Worm (Caenorhabditis elegans): Measurements from ENCODE around the gene elt-3.
"Not testable (repeated sequence)": the region's sequence is repeated elsewhere in the genome, so short reads cannot be mapped to it uniquely, and the experiment has no call there.

The elt-3 gene

ce11 chrX:13980417-13980816 is 45.7 kb downstream of the elt-3 start, which contains the start of gene arrd-24:
arrd-24 (minus strand) TSS chrX:13980517.
- TF ChIP-seq lin-13, nhr-76, mls-2 (tag; optimal IDR thresholded peaks at IDR 0.05): not testable (repeated sequence)

- no peak for TF ChIP-seq mls-2 (tag; optimal IDR thresholded peaks at IDR 0.05)
- TF ChIP-seq lsy-2 (tag; optimal IDR thresholded peaks at IDR 0.05): no peak
- TF ChIP-seq nhr-237 (tag; optimal IDR thresholded peaks at IDR 0.05): no peak
- TF ChIP-seq cnd-1 (tag; optimal IDR thresholded peaks at IDR 0.05): no peak
- TF ChIP-seq sptf-1 (tag; optimal IDR thresholded peaks at IDR 0.05): no peak
- TF ChIP-seq ceh-43 (GFP tag; optimal IDR thresholded peaks at IDR 0.05): no peak
- TF ChIP-seq mep-1 (tag; optimal IDR thresholded peaks at IDR 0.05): no peak
- TF ChIP-seq unc-62 (GFP tag; optimal IDR thresholded peaks at IDR 0.05): no peak
- no peak for TF ChIP-seq nhr-12 (tag; optimal IDR thresholded peaks at IDR 0.05)
- no peak for TF ChIP-seq lin-13 (tag; optimal IDR thresholded peaks at IDR 0.05)
- no peak for TF ChIP-seq ceh-83 (GFP tag; optimal IDR thresholded peaks at IDR 0.05)
- no peak for TF ChIP-seq unc-39 (tag; optimal IDR thresholded peaks at IDR 0.05)
- no peak for TF ChIP-seq hlh-1 (tag; optimal IDR thresholded peaks at IDR 0.05)
- TF ChIP-seq flh-1 (GFP tag; optimal IDR thresholded peaks at IDR 0.05): no peak
- TF ChIP-seq ztf-11 (tag; optimal IDR thresholded peaks at IDR 0.05): no peak
- no peak for TF ChIP-seq elt-1 (tag; optimal IDR thresholded peaks at IDR 0.05; ENCODE audit: borderline replicate concordance, insufficient read depth)
- no peak for TF ChIP-seq lin-32 (GFP tag; optimal IDR thresholded peaks at IDR 0.05)
- no peak for TF ChIP-seq tbx-8 (GFP tag; optimal IDR thresholded peaks at IDR 0.05)
Observed at ce11 chrX:13986307-13986706, 51.6 kb downstream of the elt-3 start, which contains the start of gene irld-24. irld-24 (plus strand) TSS chrX:13986607.

DNA sequence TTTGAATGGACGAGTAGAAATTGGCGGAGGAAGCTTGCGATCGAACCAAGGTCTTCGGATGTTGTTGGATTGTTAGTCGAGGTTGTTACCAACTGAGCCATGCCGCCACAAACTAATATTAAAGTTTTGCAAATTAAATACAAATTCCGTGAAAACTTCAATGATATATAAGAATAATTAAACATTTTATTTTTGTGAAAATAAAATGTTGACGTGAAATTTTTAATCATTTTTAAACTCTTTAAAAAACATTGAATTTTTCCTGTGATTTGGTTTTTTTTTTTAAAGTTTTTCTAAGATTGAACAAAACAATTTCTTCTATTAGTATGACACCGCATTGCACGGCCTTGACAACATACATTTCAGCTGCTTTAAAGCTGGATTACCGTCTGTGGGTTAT is 56.0 kb downstream of the elt-3 start, which contains the start of gene C31E10.11:
C31E10.11 (minus strand) TSS at position 101 of the 400 bp plus-strand sequence.
- TF ChIP-seq blmp-1 (tag; optimal IDR thresholded peaks at IDR 0.05) (no peak), elt-1 (tag; optimal IDR thresholded peaks at IDR 0.05; ENCODE audit: borderline replicate concordance, insufficient read depth) (no peak), ceh-39 (tag; optimal IDR thresholded peaks at IDR 0.05) (no peak), cnd-1 (tag; optimal IDR thresholded peaks at IDR 0.05) (no peak), hlh-1 (tag; optimal IDR thresholded peaks at IDR 0.05) (no peak), tbx-8 (GFP tag; optimal IDR thresholded peaks at IDR 0.05) (no peak), lin-13 (tag; optimal IDR thresholded peaks at IDR 0.05) (no peak), mab-5 (tag; optimal IDR thresholded peaks at IDR 0.05) (no peak), ham-2 (GFP tag; optimal IDR thresholded peaks at IDR 0.05) (no peak), mep-1 (tag; optimal IDR thresholded peaks at IDR 0.05) (no peak), unc-39 (tag; optimal IDR thresholded peaks at IDR 0.05) (no peak), elt-3 (tag; optimal IDR thresholded peaks at IDR 0.05) (no peak), nhr-2 (tag; optimal IDR thresholded peaks at IDR 0.05) (no peak), bed-3 (GFP tag; optimal IDR thresholded peaks at IDR 0.05) (no peak)
